Worm (Caenorhabditis elegans): ENCODE data around the gene haf-7.

DNA sequence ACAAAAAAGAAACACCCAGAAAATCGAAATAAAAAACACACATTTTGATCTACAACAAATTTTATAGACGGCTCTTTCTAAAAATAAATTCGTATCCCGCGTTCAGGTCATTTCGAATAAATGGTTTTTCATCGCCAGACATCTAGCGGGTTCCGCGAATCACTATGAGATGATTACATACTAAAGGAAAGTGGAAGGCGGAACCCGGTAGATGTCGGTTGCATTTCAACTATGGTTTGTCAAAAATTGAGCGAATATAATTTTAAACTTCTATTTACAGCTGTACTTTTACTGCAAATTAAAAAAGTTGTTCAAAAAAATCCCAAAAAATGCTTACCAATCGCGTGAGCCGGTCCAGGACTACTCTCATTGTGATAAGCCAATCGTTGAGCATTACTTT lies 24.8 kb downstream of the haf-7 start:
- no peak for TF ChIP-seq nhr-11 (tag; optimal IDR thresholded peaks at IDR 0.05)
- TF ChIP-seq F13H6.1 (tag; optimal IDR thresholded peaks at IDR 0.05), result no peak
- TF ChIP-seq ama-1 (optimal IDR thresholded peaks at IDR 0.05), result no peak
- no peak for TF ChIP-seq lin-11 (tag; optimal IDR thresholded peaks at IDR 0.05)
- no peak for TF ChIP-seq zag-1 (tag; optimal IDR thresholded peaks at IDR 0.05)
- no peak for TF ChIP-seq elt-1 (tag; optimal IDR thresholded peaks at IDR 0.05)
- TF ChIP-seq elt-3 (tag; optimal IDR thresholded peaks at IDR 0.05), result no peak
- TF ChIP-seq nhr-77 (tag; optimal IDR thresholded peaks at IDR 0.05), result no peak
- TF ChIP-seq unc-62 (GFP tag; optimal IDR thresholded peaks at IDR 0.05), result no peak

Measured in whole organism, L2 larva.